Fruit fly (Drosophila melanogaster) whole organism, embryonic: Measurements from ENCODE around the gene ple.

Source experiments
- Atf6 ChIP-seq: fragments of 200-800 bp; sonication (Bioruptor generic); IDR thresholded peaks from 2 replicates; pipeline ENCODE4 v1.3.6; 2022; ENCODE audit warnings: missing biosample characterization, missing genetic modification characterization
- CG1024 ChIP-seq: fragments of 200-800 bp; sonication (Bioruptor generic); IDR thresholded peaks from 2 replicates; pipeline ENCODE4 v1.3.6; 2022; ENCODE audit warnings: missing biosample characterization, missing genetic modification characterization
- CG10431 ChIP-seq: fragments of 200-800 bp; sonication (Bioruptor generic); optimal IDR thresholded peaks from 3 replicates; lab custom pipeline; 2018; ENCODE audit warnings: missing biosample characterization, mild to moderate bottlenecking, missing genetic modification characterization
- CG10979 ChIP-seq: fragments of 200-800 bp; sonication (Bioruptor generic); optimal IDR thresholded peaks from 2 replicates; lab custom pipeline; 2018; ENCODE audit warnings: missing biosample characterization, mild to moderate bottlenecking, missing genetic modification characterization, moderate library complexity
- CG11398 ChIP-seq: fragments of 200-800 bp; sonication (Bioruptor generic); optimal IDR thresholded peaks from 2 replicates; lab custom pipeline; 2016; ENCODE audit warnings: missing biosample characterization, missing genetic modification characterization
- CG11560 ChIP-seq: fragments of 200-800 bp; sonication (Bioruptor generic); IDR thresholded peaks from 3 replicates; pipeline ENCODE4 v1.3.6; 2022; ENCODE audit warnings: missing biosample characterization, missing genetic modification characterization
- CG15696 ChIP-seq: fragments of 200-800 bp; sonication (Bioruptor generic); optimal IDR thresholded peaks from 2 replicates; lab custom pipeline; 2019; ENCODE audit warnings: missing biosample characterization, mild to moderate bottlenecking, missing genetic modification characterization, moderate library complexity
- CG16813 ChIP-seq: fragments of 200-800 bp; sonication (Bioruptor generic); IDR thresholded peaks from 3 replicates; pipeline ENCODE4 v1.3.6; 2022; ENCODE audit warnings: missing biosample characterization, missing genetic modification characterization; ENCODE audit not compliant: partially characterized antibody
- CG18262 ChIP-seq: fragments of 200-800 bp; optimal IDR thresholded peaks from 3 replicates; lab custom pipeline; 2019; ENCODE audit warnings: missing biosample characterization, mild to moderate bottlenecking, missing genetic modification characterization, moderate library complexity
- CG1832 ChIP-seq: fragments of 200-800 bp; sonication (Bioruptor generic); optimal IDR thresholded peaks from 2 replicates; lab custom pipeline; 2017; ENCODE audit warnings: missing biosample characterization, mild to moderate bottlenecking, missing genetic modification characterization, inconsistent platforms
- CG18476 ChIP-seq: fragments of 200-800 bp; sonication (Bioruptor generic); optimal IDR thresholded peaks from 2 replicates; lab custom pipeline; 2016; ENCODE audit warnings: missing biosample characterization, mild to moderate bottlenecking, missing genetic modification characterization
- CG2202 ChIP-seq: fragments of 200-800 bp; sonication (Bioruptor generic); optimal IDR thresholded peaks from 2 replicates; lab custom pipeline; 2018; ENCODE audit warnings: missing biosample characterization, mild to moderate bottlenecking, missing genetic modification characterization
- CG30431 ChIP-seq: fragments of 200-800 bp; sonication (Bioruptor generic); optimal IDR thresholded peaks from 2 replicates; lab custom pipeline; 2017; ENCODE audit warnings: missing biosample characterization, missing genetic modification characterization
- CG3163 ChIP-seq: fragments of 200-800 bp; sonication (Bioruptor generic); optimal IDR thresholded peaks from 3 replicates; lab custom pipeline; 2016; ENCODE audit warnings: missing biosample characterization, missing genetic modification characterization
- CG32772 ChIP-seq: fragments of 200-800 bp; sonication (Bioruptor generic); IDR thresholded peaks from 2 replicates; pipeline ENCODE4 v1.3.6; 2022; ENCODE audit warnings: missing biosample characterization, missing genetic modification characterization
- CG4707 ChIP-seq: fragments of 200-800 bp; sonication (Bioruptor generic); optimal IDR thresholded peaks from 2 replicates; lab custom pipeline; 2018; ENCODE audit warnings: missing biosample characterization, mild to moderate bottlenecking, missing genetic modification characterization, moderate library complexity
- CG7745 ChIP-seq: fragments of 200-800 bp; sonication (Bioruptor generic); optimal IDR thresholded peaks from 2 replicates; lab custom pipeline; 2018; ENCODE audit warnings: missing biosample characterization, mild to moderate bottlenecking, missing genetic modification characterization, moderate library complexity
- CG7839 ChIP-seq: fragments of 200-800 bp; sonication (Bioruptor generic); optimal IDR thresholded peaks from 3 replicates; lab custom pipeline; 2018; ENCODE audit warnings: missing biosample characterization, mild to moderate bottlenecking, missing genetic modification characterization, moderate library complexity
- CG7928 ChIP-seq: fragments of 200-800 bp; sonication (Bioruptor generic); optimal IDR thresholded peaks from 2 replicates; lab custom pipeline; 2017; ENCODE audit warnings: missing biosample characterization, mild to moderate bottlenecking, missing genetic modification characterization
- Dip3 ChIP-seq: fragments of 200-800 bp; sonication (Bioruptor generic); optimal IDR thresholded peaks from 3 replicates; lab custom pipeline; 2016; ENCODE audit warnings: missing biosample characterization, missing genetic modification characterization
- E2f2 ChIP-seq: fragments of 200-800 bp; sonication (Bioruptor generic); IDR thresholded peaks from 2 replicates; pipeline ENCODE4 v1.3.6; 2022; ENCODE audit warnings: missing biosample characterization, missing genetic modification characterization
- H2.0 ChIP-seq: fragments of 200-800 bp; sonication (Bioruptor generic); IDR thresholded peaks from 2 replicates; pipeline ENCODE4 v1.3.6; 2022; ENCODE audit warnings: missing biosample characterization, missing genetic modification characterization
- HLHmδ ChIP-seq: fragments of 200-800 bp; sonication (Bioruptor generic); optimal IDR thresholded peaks from 2 replicates; lab custom pipeline; 2018; ENCODE audit warnings: missing biosample characterization, mild to moderate bottlenecking, missing genetic modification characterization, moderate library complexity
- Hand ChIP-seq: fragments of 200-800 bp; sonication (Bioruptor generic); optimal IDR thresholded peaks from 2 replicates; lab custom pipeline; 2017; ENCODE audit warnings: mild to moderate bottlenecking, missing biosample characterization, missing genetic modification reagents, missing genetic modification characterization
- Hr3 ChIP-seq: fragments of 200-800 bp; sonication (Bioruptor generic); optimal IDR thresholded peaks from 3 replicates; lab custom pipeline; 2016; ENCODE audit warnings: missing biosample characterization, missing genetic modification characterization
- Lim3 ChIP-seq: fragments of 200-800 bp; sonication (Bioruptor generic); IDR thresholded peaks from 2 replicates; pipeline ENCODE4 v1.3.6; 2022; ENCODE audit warnings: missing biosample characterization, missing genetic modification characterization
- Meics ChIP-seq: fragments of 200-800 bp; sonication (Bioruptor generic); optimal IDR thresholded peaks from 2 replicates; lab custom pipeline; 2017; ENCODE audit warnings: missing biosample characterization, mild to moderate bottlenecking, missing genetic modification characterization
- NFAT ChIP-seq: fragments of 200-800 bp; sonication (Bioruptor generic); IDR thresholded peaks from 2 replicates; pipeline ENCODE4 v1.3.6; 2022; ENCODE audit warnings: missing biosample characterization, missing genetic modification characterization
- Nf-YC ChIP-seq: fragments of 200-800 bp; optimal IDR thresholded peaks from 3 replicates; lab custom pipeline; 2019; ENCODE audit warnings: missing biosample characterization, mild to moderate bottlenecking, missing genetic modification characterization, moderate library complexity
- Pdp1 ChIP-seq, 2 experiments: fragments of 200-800 bp; sonication (Bioruptor generic); optimal IDR thresholded peaks; 3 replicates each; lab custom pipeline; 2016; ENCODE audit warnings: missing biosample characterization in 2 of 2, missing genetic modification characterization in 2 of 2, mild to moderate bottlenecking in 1 of 2, moderate library complexity in 1 of 2
- Poxn ChIP-seq: fragments of 200-800 bp; sonication (Bioruptor generic); IDR thresholded peaks from 2 replicates; pipeline ENCODE4 v1.3.6; 2022; ENCODE audit warnings: missing biosample characterization, missing genetic modification characterization
- Ravus ChIP-seq: fragments of 200-800 bp; sonication (Bioruptor generic); IDR thresholded peaks from 2 replicates; pipeline ENCODE4 v1.3.6; 2022; ENCODE audit warnings: missing biosample characterization, missing genetic modification characterization
- Rx ChIP-seq: fragments of 200-800 bp; sonication (Bioruptor generic); IDR thresholded peaks from 2 replicates; pipeline ENCODE4 v1.3.6; 2022; ENCODE audit warnings: missing biosample characterization, missing genetic modification characterization
- Xbp1 ChIP-seq: fragments of 200-800 bp; sonication (Bioruptor generic); optimal IDR thresholded peaks from 3 replicates; lab custom pipeline; 2016; ENCODE audit warnings: missing biosample characterization, mild to moderate bottlenecking, missing genetic modification characterization
- aop ChIP-seq: fragments of 200-800 bp; sonication (Bioruptor generic); IDR thresholded peaks from 2 replicates; pipeline ENCODE4 v1.3.6; 2022; ENCODE audit warnings: missing biosample characterization, missing genetic modification characterization
- bowl ChIP-seq: fragments of 200-800 bp; sonication (Bioruptor generic); IDR thresholded peaks from 2 replicates; pipeline ENCODE4 v1.3.6; 2022; ENCODE audit warnings: missing biosample characterization, missing genetic modification characterization
- dimm ChIP-seq: fragments of 200-800 bp; sonication (Bioruptor generic); IDR thresholded peaks from 2 replicates; pipeline ENCODE4 v1.3.6; 2022; ENCODE audit warnings: missing biosample characterization, missing genetic modification characterization
- dmrt99B ChIP-seq: fragments of 200-800 bp; sonication (Bioruptor generic); optimal IDR thresholded peaks from 2 replicates; lab custom pipeline; 2018; ENCODE audit warnings: missing biosample characterization, mild to moderate bottlenecking, missing genetic modification characterization, moderate library complexity
- fru ChIP-seq: fragments of >200 bp; optimal IDR thresholded peaks from 2 replicates; lab custom pipeline; 2017
- hth ChIP-seq: fragments of >200 bp; optimal IDR thresholded peaks from 2 replicates; lab custom pipeline; 2017; ENCODE audit warnings: inconsistent platforms
- kni ChIP-seq: fragments of 200-800 bp; sonication (Bioruptor generic); optimal IDR thresholded peaks from 3 replicates; lab custom pipeline; 2017; ENCODE audit warnings: mild to moderate bottlenecking, missing biosample characterization, missing genetic modification reagents, missing genetic modification characterization
- pan ChIP-seq, 4 experiments: fragments of >200 bp in 3 of 4; fragments of 200-800 bp in 1 of 4; sonication (Bioruptor generic) in 1 of 4; optimal IDR thresholded peaks in 3 of 4; IDR thresholded peaks in 1 of 4; 2 replicates each; pipeline versions ENCODE4 v1.3.6 to Lab custom; 2017 to 2022; ENCODE audit warnings: missing biosample characterization in 2 of 4, missing genetic modification characterization in 2 of 4, mixed read lengths in 1 of 4
- phol ChIP-seq: fragments of 200-800 bp; sonication (Bioruptor generic); optimal IDR thresholded peaks from 3 replicates; lab custom pipeline; 2018; ENCODE audit warnings: missing biosample characterization, mild to moderate bottlenecking, missing genetic modification characterization, moderate library complexity
- sisA ChIP-seq: fragments of 200-800 bp; sonication (Bioruptor generic); IDR thresholded peaks from 2 replicates; pipeline ENCODE4 v1.3.6; 2022; ENCODE audit warnings: missing biosample characterization, missing genetic modification characterization
- sob ChIP-seq: fragments of 200-800 bp; sonication (Bioruptor generic); IDR thresholded peaks from 2 replicates; pipeline ENCODE4 v1.3.6; 2022; ENCODE audit warnings: missing biosample characterization, missing genetic modification characterization
- tap ChIP-seq: fragments of 200-800 bp; optimal IDR thresholded peaks from 3 replicates; lab custom pipeline; 2019; ENCODE audit warnings: missing biosample characterization, mild to moderate bottlenecking, missing genetic modification characterization, moderate library complexity
- toy ChIP-seq: fragments of 200-800 bp; sonication (Bioruptor generic); IDR thresholded peaks from 2 replicates; pipeline ENCODE4 v1.3.6; 2022; ENCODE audit warnings: missing biosample characterization, missing genetic modification characterization
- unpg ChIP-seq: fragments of 200-800 bp; sonication (Bioruptor generic); optimal IDR thresholded peaks from 3 replicates; lab custom pipeline; 2018; ENCODE audit warnings: missing biosample characterization, mild to moderate bottlenecking, missing genetic modification characterization, moderate library complexity
- vnd ChIP-seq: fragments of 200-800 bp; sonication (Bioruptor generic); IDR thresholded peaks from 3 replicates; pipeline ENCODE4 v1.3.6; 2022; ENCODE audit warnings: missing biosample characterization, missing genetic modification characterization; ENCODE audit not compliant: partially characterized antibody
- zen2 ChIP-seq: fragments of 200-800 bp; sonication (Bioruptor generic); IDR thresholded peaks from 3 replicates; pipeline ENCODE4 v1.3.6; 2022; ENCODE audit warnings: missing biosample characterization, missing genetic modification characterization; ENCODE audit not compliant: partially characterized antibody
- zf30C ChIP-seq: fragments of 200-800 bp; sonication (Bioruptor generic); optimal IDR thresholded peaks from 3 replicates; lab custom pipeline; 2018; ENCODE audit warnings: missing biosample characterization, mild to moderate bottlenecking, missing genetic modification characterization

Gene ple

dm6 chr3L:6703368-6703807, 15.9 kb downstream of the ple start, which contains the start of gene SP1173 (continued):
- TF ChIP-seq CG16813 (GFP tag; lab: Robert Waterston, UW) (peak; percentile 38; the same call in 1 of the 3 replicates), CG11398 (GFP tag; lab: Kevin White, UChicago) (no peak), kni (GFP tag; lab: Kevin White, UChicago) (peak; percentile 21), aop (GFP tag; lab: Robert Waterston, UW) (peak; percentile 64; the same call in 1 of the 2 replicates), CG4707 (GFP tag; lab: Kevin White, UChicago) (no peak), zen2 (GFP tag; lab: Robert Waterston, UW) (peak; percentile 61; the same call in 2 of the 3 replicates), Xbp1 (no peak), bowl (GFP tag; lab: Robert Waterston, UW) (no peak; the same call in 1 of the 2 replicates), Poxn (no peak), H2.0 (no peak), E2f2 (GFP tag; lab: Robert Waterston, UW) (peak; percentile 54), toy (GFP tag; lab: Robert Waterston, UW) (no peak), Atf6 (peak; percentile 75), sisA (GFP tag; lab: Robert Waterston, UW) (no peak), CG2202 (no peak), CG30431 (no peak), CG11560 (no peak), CG7745 (tag; lab: Kevin White, UChicago) (peak; percentile 33), CG1024 (GFP tag; lab: Robert Waterston, UW) (0 out of 2 replicates have a peak, but pooled peaks have one; percentile 29), zf30C (GFP tag; lab: Kevin White, UChicago) (no peak), vnd (peak; percentile 48; the same call in 1 of the 3 replicates), CG3163 (peak; percentile 41), CG32772 (GFP tag; lab: Robert Waterston, UW) (no peak), CG18476 (GFP tag; lab: Kevin White, UChicago) (no peak), CG15696 (tag; lab: Kevin White, UChicago) (no peak), CG7928 (GFP tag; lab: Kevin White, UChicago) (no peak), HLHmδ (no peak), Hr3 (GFP tag; lab: Kevin White, UChicago) (no peak), CG10979 (tag; lab: Kevin White, UChicago) (peak; percentile 16), dmrt99B (tag; lab: Kevin White, UChicago) (peak; percentile 41), Dip3 (GFP tag; lab: Kevin White, UChicago) (no peak), pan (optimal IDR thresholded peaks at IDR 0.05; lab: Kevin White, UChicago) (no peak), pan (GFP tag; optimal IDR thresholded peaks at IDR 0.05 in 1 of 2, IDR thresholded peaks at IDR 0.05 in 1 of 2) (peak in 1 of 2 experiments; percentile 67), NFAT (GFP tag; lab: Robert Waterston, UW) (peak; percentile 64), Nf-YC (tag; lab: Kevin White, UChicago) (peak; percentile 39), sob (GFP tag; lab: Robert Waterston, UW) (peak; percentile 71), CG18262 (tag; lab: Kevin White, UChicago) (no peak), Ravus (GFP tag; lab: Robert Waterston, UW) (no peak), hth (lab: Kevin White, UChicago) (no peak), unpg (GFP tag; lab: Kevin White, UChicago) (peak; percentile 32), CG10431 (peak; percentile 25), dimm (GFP tag; lab: Robert Waterston, UW) (no peak), Hand (no peak), Rx (no peak), CG1832 (GFP tag; lab: Kevin White, UChicago) (no peak), phol (tag; lab: Kevin White, UChicago) (no peak), Pdp1 (GFP tag; optimal IDR thresholded peaks at IDR 0.05; lab: Kevin White, UChicago) (peak in 1 of 2 experiments; percentile 42), CG7839 (tag; lab: Kevin White, UChicago) (peak; percentile 15), fru (lab: Kevin White, UChicago) (no peak), Meics (GFP tag; lab: Kevin White, UChicago) (peak; percentile 39), tap (tag; lab: Kevin White, UChicago) (no peak), Lim3 (GFP tag; lab: Robert Waterston, UW) (no peak)
